Fruit fly (Drosophila melanogaster) whole organism, embryonic: ENCODE measurements around the gene CG43750.

Source experiments
- Atf3 ChIP-seq: fragments of 200-800 bp; sonication (Bioruptor generic); optimal IDR thresholded peaks from 3 replicates; lab custom pipeline; 2016; ENCODE audit warnings: missing biosample characterization, missing genetic modification characterization
- B-H1 ChIP-seq: fragments of 200-800 bp; sonication (Bioruptor generic); IDR thresholded peaks from 3 replicates; pipeline ENCODE4 v1.3.6; 2022; ENCODE audit warnings: missing biosample characterization, missing genetic modification characterization
- Blimp-1 ChIP-seq: fragments of 200-800 bp; sonication (Bioruptor generic); optimal IDR thresholded peaks from 3 replicates; lab custom pipeline; 2018; ENCODE audit warnings: missing biosample characterization, missing genetic modification characterization, mild to moderate bottlenecking, moderate library complexity, missing genetic modification reagents
- CG10462 ChIP-seq: fragments of 200-800 bp; sonication (Bioruptor generic); optimal IDR thresholded peaks from 2 replicates; lab custom pipeline; 2016; ENCODE audit warnings: missing biosample characterization, missing genetic modification characterization
- CG11085 ChIP-seq: fragments of 200-800 bp; sonication (Bioruptor generic); IDR thresholded peaks from 2 replicates; pipeline ENCODE4 v1.3.6; 2022; ENCODE audit warnings: missing biosample characterization, missing genetic modification characterization
- CG11247 ChIP-seq: fragments of 200-800 bp; sonication (Bioruptor generic); IDR thresholded peaks from 2 replicates; pipeline ENCODE4 v1.3.6; 2022; ENCODE audit warnings: missing biosample characterization, missing genetic modification characterization
- CG11398 ChIP-seq: fragments of 200-800 bp; sonication (Bioruptor generic); optimal IDR thresholded peaks from 2 replicates; lab custom pipeline; 2016; ENCODE audit warnings: missing biosample characterization, missing genetic modification characterization
- CG11723 ChIP-seq: fragments of 200-800 bp; sonication (Bioruptor generic); optimal IDR thresholded peaks from 2 replicates; lab custom pipeline; 2017; ENCODE audit warnings: missing biosample characterization, mild to moderate bottlenecking, missing genetic modification characterization
- CG12155 ChIP-seq: fragments of 200-800 bp; sonication (Bioruptor generic); optimal IDR thresholded peaks from 3 replicates; lab custom pipeline; 2016; ENCODE audit warnings: missing biosample characterization, missing genetic modification characterization
- CG15514 ChIP-seq: fragments of 200-800 bp; sonication (Bioruptor generic); optimal IDR thresholded peaks from 3 replicates; lab custom pipeline; 2017; ENCODE audit warnings: missing biosample characterization, missing genetic modification characterization, mild to moderate bottlenecking, moderate library complexity, missing genetic modification reagents
- CG17802 ChIP-seq: fragments of 200-800 bp; sonication (Bioruptor generic); optimal IDR thresholded peaks from 2 replicates; lab custom pipeline; 2018; ENCODE audit warnings: missing biosample characterization, mild to moderate bottlenecking, missing genetic modification characterization, moderate library complexity
- CG2199 ChIP-seq: fragments of 200-800 bp; sonication (Bioruptor generic); IDR thresholded peaks from 3 replicates; pipeline ENCODE4 v1.3.6; 2022; ENCODE audit warnings: missing biosample characterization, missing genetic modification characterization
- CG2889 ChIP-seq: fragments of 200-800 bp; sonication (Bioruptor generic); IDR thresholded peaks from 3 replicates; pipeline ENCODE4 v1.3.6; 2022; ENCODE audit warnings: missing biosample characterization, missing genetic modification characterization
- CG3065 ChIP-seq: fragments of 200-800 bp; sonication (Bioruptor generic); optimal IDR thresholded peaks from 2 replicates; lab custom pipeline; 2016; ENCODE audit warnings: missing biosample characterization, missing genetic modification characterization
- CG34224 ChIP-seq: fragments of 200-800 bp; sonication (Bioruptor generic); IDR thresholded peaks from 3 replicates; pipeline ENCODE4 v1.3.6; 2022; ENCODE audit warnings: missing biosample characterization, missing genetic modification characterization; ENCODE audit not compliant: partially characterized antibody
- CG4328 ChIP-seq: fragments of 200-800 bp; sonication (Bioruptor generic); optimal IDR thresholded peaks from 3 replicates; lab custom pipeline; 2017; ENCODE audit warnings: missing biosample characterization, missing genetic modification reagents, missing genetic modification characterization
- CG4424 ChIP-seq: fragments of 200-800 bp; sonication (Bioruptor generic); optimal IDR thresholded peaks from 3 replicates; lab custom pipeline; 2016; ENCODE audit warnings: missing biosample characterization, missing genetic modification characterization
- CG4820 ChIP-seq: fragments of 200-800 bp; sonication (Bioruptor generic); optimal IDR thresholded peaks from 3 replicates; lab custom pipeline; 2016; ENCODE audit warnings: missing biosample characterization, missing genetic modification characterization
- CG6272 ChIP-seq: fragments of 200-800 bp; sonication (Bioruptor generic); IDR thresholded peaks from 2 replicates; pipeline ENCODE4 v1.3.6; 2022; ENCODE audit warnings: missing biosample characterization, missing genetic modification characterization
- CG8290 ChIP-seq, 3 experiments: fragments of 200-800 bp; sonication (Bioruptor generic); optimal IDR thresholded peaks; 2 replicates each; lab custom pipeline; 2016 to 2019; ENCODE audit warnings: missing biosample characterization in 3 of 3, missing genetic modification characterization in 3 of 3, mild to moderate bottlenecking in 2 of 3, moderate library complexity in 1 of 3
- CG9727 ChIP-seq: fragments of 200-800 bp; sonication (Bioruptor generic); optimal IDR thresholded peaks from 3 replicates; lab custom pipeline; 2017; ENCODE audit warnings: missing biosample characterization, mild to moderate bottlenecking, missing genetic modification characterization
- CkIIα-i1 ChIP-seq: fragments of 200-800 bp; sonication (Bioruptor generic); IDR thresholded peaks from 2 replicates; pipeline ENCODE4 v1.3.6; 2022; ENCODE audit warnings: missing biosample characterization, missing genetic modification characterization
- Deaf1 ChIP-seq: fragments of 200-800 bp; optimal IDR thresholded peaks from 3 replicates; lab custom pipeline; 2019; ENCODE audit warnings: missing biosample characterization, mild to moderate bottlenecking, missing genetic modification characterization, moderate library complexity
- Doc2 ChIP-seq: fragments of 200-800 bp; sonication (Bioruptor generic); IDR thresholded peaks from 2 replicates; pipeline ENCODE4 v1.3.6; 2022; ENCODE audit warnings: missing biosample characterization, missing genetic modification characterization
- Dref ChIP-seq: fragments of 200-800 bp; sonication (Bioruptor generic); IDR thresholded peaks from 2 replicates; pipeline ENCODE4 v1.3.6; 2022; ENCODE audit warnings: missing biosample characterization, missing genetic modification characterization
- GATAe ChIP-seq: fragments of 200-800 bp; sonication (Bioruptor generic); conservative IDR thresholded peaks from 2 replicates; pipeline ENCODE4 v1.3.6; 2022; ENCODE audit warnings: missing biosample characterization, missing genetic modification characterization
- HLH3B ChIP-seq: fragments of 200-800 bp; sonication (Bioruptor generic); IDR thresholded peaks from 2 replicates; pipeline ENCODE4 v1.3.6; 2022; ENCODE audit warnings: missing biosample characterization, missing genetic modification characterization
- Hr3 ChIP-seq: fragments of 200-800 bp; sonication (Bioruptor generic); optimal IDR thresholded peaks from 3 replicates; lab custom pipeline; 2016; ENCODE audit warnings: missing biosample characterization, missing genetic modification characterization
- Opbp ChIP-seq: fragments of 200-800 bp; sonication (Bioruptor generic); IDR thresholded peaks from 3 replicates; pipeline ENCODE4 v1.3.6; 2022; ENCODE audit warnings: missing biosample characterization, missing genetic modification characterization; ENCODE audit not compliant: partially characterized antibody
- Rfx ChIP-seq: fragments of 200-800 bp; sonication (Bioruptor generic); IDR thresholded peaks from 2 replicates; pipeline ENCODE4 v1.3.6; 2022; ENCODE audit warnings: missing biosample characterization, missing genetic modification characterization
- Rx ChIP-seq: fragments of 200-800 bp; sonication (Bioruptor generic); IDR thresholded peaks from 2 replicates; pipeline ENCODE4 v1.3.6; 2022; ENCODE audit warnings: missing biosample characterization, missing genetic modification characterization
- Sin3A ChIP-seq: fragments of >200 bp; optimal IDR thresholded peaks from 2 replicates; lab custom pipeline; 2018
- Usf ChIP-seq: fragments of 200-800 bp; sonication (Bioruptor generic); optimal IDR thresholded peaks from 2 replicates; lab custom pipeline; 2017; ENCODE audit warnings: missing genotype, missing biosample characterization, missing genetic modification characterization
- ac ChIP-seq: fragments of 200-800 bp; sonication (Bioruptor generic); optimal IDR thresholded peaks from 3 replicates; lab custom pipeline; 2017; ENCODE audit warnings: missing biosample characterization, mild to moderate bottlenecking, missing genetic modification characterization
- cad ChIP-seq: fragments of >200 bp; optimal IDR thresholded peaks from 2 replicates; lab custom pipeline; 2017; ENCODE audit warnings: missing biosample characterization, missing genetic modification characterization
- ci ChIP-seq: fragments of 200-800 bp; sonication (Bioruptor generic); IDR thresholded peaks from 3 replicates; pipeline ENCODE4 v1.3.6; 2022; ENCODE audit warnings: missing biosample characterization, missing genetic modification characterization
- crp ChIP-seq, 2 experiments: fragments of 200-800 bp; sonication (Bioruptor generic); optimal IDR thresholded peaks; 2 replicates in 1 of 2; 3 replicates in 1 of 2; lab custom pipeline; 2017; ENCODE audit warnings: missing biosample characterization in 2 of 2, missing genetic modification characterization in 2 of 2, mild to moderate bottlenecking in 1 of 2, moderate library complexity in 1 of 2
- da ChIP-seq: fragments of 200-800 bp; sonication (Bioruptor generic); optimal IDR thresholded peaks from 2 replicates; lab custom pipeline; 2016; ENCODE audit warnings: missing biosample characterization, missing genetic modification characterization
- ems ChIP-seq: fragments of 200-800 bp; sonication (Bioruptor generic); optimal IDR thresholded peaks from 3 replicates; lab custom pipeline; 2016; ENCODE audit warnings: missing biosample characterization, missing genetic modification characterization
- ewg ChIP-seq: fragments of 200-800 bp; sonication (Bioruptor generic); optimal IDR thresholded peaks from 3 replicates; lab custom pipeline; 2017; ENCODE audit warnings: mild to moderate bottlenecking, missing biosample characterization, missing genetic modification reagents, missing genetic modification characterization
- eyg ChIP-seq: fragments of 200-800 bp; sonication (Bioruptor generic); optimal IDR thresholded peaks from 3 replicates; lab custom pipeline; 2016; ENCODE audit warnings: missing biosample characterization, missing genetic modification characterization
- jumu ChIP-seq: fragments of 200-800 bp; sonication (Bioruptor generic); optimal IDR thresholded peaks from 3 replicates; lab custom pipeline; 2016; ENCODE audit warnings: missing biosample characterization, missing genetic modification characterization
- nerfin-1 ChIP-seq: fragments of 200-800 bp; sonication (Bioruptor generic); optimal IDR thresholded peaks from 3 replicates; lab custom pipeline; 2019; ENCODE audit warnings: missing biosample characterization, mild to moderate bottlenecking, missing genetic modification characterization, moderate library complexity
- psq ChIP-seq: fragments of 200-800 bp; sonication (Bioruptor generic); optimal IDR thresholded peaks from 2 replicates; lab custom pipeline; 2017; ENCODE audit warnings: missing biosample characterization, missing genetic modification characterization
- pum ChIP-seq: fragments of 200-800 bp; sonication (Bioruptor generic); optimal IDR thresholded peaks from 2 replicates; lab custom pipeline; 2016; ENCODE audit warnings: missing biosample characterization, missing genetic modification characterization
- sens-2 ChIP-seq: fragments of 200-800 bp; sonication (Bioruptor generic); IDR thresholded peaks from 2 replicates; pipeline ENCODE4 v1.3.6; 2022; ENCODE audit warnings: missing biosample characterization, missing genetic modification characterization
- sob ChIP-seq: fragments of 200-800 bp; sonication (Bioruptor generic); IDR thresholded peaks from 2 replicates; pipeline ENCODE4 v1.3.6; 2022; ENCODE audit warnings: missing biosample characterization, missing genetic modification characterization
- stc ChIP-seq: fragments of 200-800 bp; sonication (Bioruptor generic); IDR thresholded peaks from 2 replicates; pipeline ENCODE4 v1.3.6; 2022; ENCODE audit warnings: missing biosample characterization, missing genetic modification characterization
- toy ChIP-seq: fragments of 200-800 bp; sonication (Bioruptor generic); IDR thresholded peaks from 2 replicates; pipeline ENCODE4 v1.3.6; 2022; ENCODE audit warnings: missing biosample characterization, missing genetic modification characterization

The CG43750 gene

dm6 chr2L:2373818-2374746 is 16.4 kb downstream of the CG43750 start, which contains the start of the genes CG3609 and CG15390 (continued):
- TF ChIP-seq Doc2 (GFP tag; lab: Robert Waterston, UW) (no peak), Usf (GFP tag; lab: Kevin White, UChicago) (peak; percentile 44), psq (GFP tag; lab: Kevin White, UChicago) (peak; percentile 12), Sin3A (lab: Kevin White, UChicago) (peak; percentile 4), ac (GFP tag; lab: Kevin White, UChicago) (no peak), CG11723 (GFP tag; lab: Kevin White, UChicago) (peak; percentile 68), CG12155 (GFP tag; lab: Kevin White, UChicago) (peak; percentile 86), CG15514 (GFP tag; lab: Kevin White, UChicago) (peak; percentile 80), CG11085 (GFP tag; lab: Robert Waterston, UW) (peak; percentile 59; the same call in 1 of the 2 replicates), Atf3 (GFP tag; lab: Kevin White, UChicago) (peak; percentile 81), Blimp-1 (peak; percentile 60), CG4820 (peak; percentile 76), eyg (GFP tag; lab: Kevin White, UChicago) (peak; percentile 76), toy (GFP tag; lab: Robert Waterston, UW) (peak; percentile 42; the same call in 1 of the 2 replicates), HLH3B (GFP tag; lab: Robert Waterston, UW) (peak; percentile 76), Dref (peak; percentile 50), Rfx (GFP tag; lab: Robert Waterston, UW) (peak; percentile 98), CG34224 (GFP tag; lab: Robert Waterston, UW) (peak; percentile 51; the same call in 1 of the 3 replicates), da (peak; percentile 44), nerfin-1 (peak; percentile 6), stc (GFP tag; lab: Robert Waterston, UW) (peak; percentile 50), Deaf1 (tag; lab: Kevin White, UChicago) (peak; percentile 37), ems (GFP tag; lab: Kevin White, UChicago) (peak; percentile 91), crp (GFP tag; optimal IDR thresholded peaks at IDR 0.05; lab: Kevin White, UChicago) (peak; percentile 85 to 99), CG6272 (GFP tag; lab: Robert Waterston, UW) (peak; percentile 84), CkIIα-i1 (GFP tag; lab: Robert Waterston, UW) (0 out of 2 replicates have a peak, but pooled peaks have one; percentile 5), CG9727 (peak; percentile 54), CG3065 (GFP tag; lab: Kevin White, UChicago) (peak; percentile 59), ci (GFP tag; lab: Robert Waterston, UW) (peak; percentile 92), CG17802 (tag; lab: Kevin White, UChicago) (peak; percentile 18), Hr3 (GFP tag; lab: Kevin White, UChicago) (peak; percentile 44), CG2199 (peak; percentile 61; the same call in 2 of the 3 replicates), ewg (GFP tag; lab: Kevin White, UChicago) (peak; percentile 45), sob (peak; percentile 89), CG2889 (GFP tag; lab: Robert Waterston, UW) (peak; percentile 50; the same call in 1 of the 3 replicates), pum (GFP tag; lab: Kevin White, UChicago) (peak; percentile 73), B-H1 (GFP tag; lab: Robert Waterston, UW) (peak; percentile 66), sens-2 (peak; percentile 59), Opbp (GFP tag; lab: Robert Waterston, UW) (peak; percentile 25; the same call in 1 of the 3 replicates), CG11247 (peak; percentile 83), CG11398 (GFP tag; lab: Kevin White, UChicago) (peak; percentile 79), CG8290 (GFP tag; optimal IDR thresholded peaks at IDR 0.05; lab: Kevin White, UChicago) (peak; percentile 78), CG8290 (tag; optimal IDR thresholded peaks at IDR 0.05; lab: Kevin White, UChicago) (peak; percentile 8 to 99), GATAe (GFP tag; lab: Robert Waterston, UW) (no peak; the same call in 1 of the 2 replicates), CG10462 (GFP tag; lab: Kevin White, UChicago) (peak; percentile 81), cad (GFP tag; lab: Kevin White, UChicago) (no peak), CG4424 (GFP tag; lab: Kevin White, UChicago) (peak; percentile 56), Rx (peak; percentile 71), CG4328 (GFP tag; lab: Kevin White, UChicago) (no peak), jumu (GFP tag; lab: Kevin White, UChicago) (peak; percentile 91)
